Fruit fly (Drosophila melanogaster) whole organism, embryonic: Measurements from ENCODE around the gene Ak3.

Source experiments
- ATbp ChIP-seq: fragments of 200-800 bp; sonication (Bioruptor generic); optimal IDR thresholded peaks from 2 replicates; lab custom pipeline; 2017; ENCODE audit warnings: missing biosample characterization, mild to moderate bottlenecking, missing genetic modification characterization, missing genetic modification reagents
- Ada2b ChIP-seq: fragments of 200-800 bp; sonication (Bioruptor generic); IDR thresholded peaks from 2 replicates; pipeline ENCODE4 v1.3.6; 2022; ENCODE audit warnings: missing biosample characterization, missing genetic modification characterization
- CG10959 ChIP-seq: fragments of 200-800 bp; sonication (Bioruptor generic); IDR thresholded peaks from 2 replicates; pipeline ENCODE4 v1.3.6; 2022; ENCODE audit warnings: missing biosample characterization, missing genetic modification characterization
- CG11085 ChIP-seq: fragments of 200-800 bp; sonication (Bioruptor generic); IDR thresholded peaks from 2 replicates; pipeline ENCODE4 v1.3.6; 2022; ENCODE audit warnings: missing biosample characterization, missing genetic modification characterization
- CG11398 ChIP-seq: fragments of 200-800 bp; sonication (Bioruptor generic); optimal IDR thresholded peaks from 2 replicates; lab custom pipeline; 2016; ENCODE audit warnings: missing biosample characterization, missing genetic modification characterization
- CG12219 ChIP-seq: fragments of 200-800 bp; sonication (Bioruptor generic); optimal IDR thresholded peaks from 3 replicates; lab custom pipeline; 2018; ENCODE audit warnings: missing biosample characterization, mild to moderate bottlenecking, missing genetic modification characterization
- CG12236 ChIP-seq: fragments of 200-800 bp; sonication (Bioruptor generic); optimal IDR thresholded peaks from 2 replicates; lab custom pipeline; 2016; ENCODE audit warnings: missing biosample characterization, missing genetic modification characterization
- CG1233 ChIP-seq: fragments of 200-800 bp; sonication (Bioruptor generic); optimal IDR thresholded peaks from 4 replicates; lab custom pipeline; 2018; ENCODE audit warnings: missing biosample characterization, mild to moderate bottlenecking, missing genetic modification characterization
- CG15601 ChIP-seq: fragments of 200-800 bp; sonication (Bioruptor generic); optimal IDR thresholded peaks from 3 replicates; lab custom pipeline; 2019; ENCODE audit warnings: missing biosample characterization, mild to moderate bottlenecking, missing genetic modification characterization, moderate library complexity
- CG15696 ChIP-seq: fragments of 200-800 bp; sonication (Bioruptor generic); optimal IDR thresholded peaks from 2 replicates; lab custom pipeline; 2019; ENCODE audit warnings: missing biosample characterization, mild to moderate bottlenecking, missing genetic modification characterization, moderate library complexity
- CG3407 ChIP-seq: fragments of 200-800 bp; sonication (Bioruptor generic); optimal IDR thresholded peaks from 2 replicates; lab custom pipeline; 2018; ENCODE audit warnings: missing biosample characterization, mild to moderate bottlenecking, missing genetic modification characterization
- CG42726 ChIP-seq: fragments of 200-800 bp; sonication (Bioruptor generic); IDR thresholded peaks from 2 replicates; pipeline ENCODE4 v1.3.6; 2022; ENCODE audit warnings: missing biosample characterization, missing genetic modification characterization; ENCODE audit not compliant: partially characterized antibody
- CG7745 ChIP-seq: fragments of 200-800 bp; sonication (Bioruptor generic); optimal IDR thresholded peaks from 2 replicates; lab custom pipeline; 2018; ENCODE audit warnings: missing biosample characterization, mild to moderate bottlenecking, missing genetic modification characterization, moderate library complexity
- CG9932 ChIP-seq: fragments of 200-800 bp; sonication (Bioruptor generic); IDR thresholded peaks from 2 replicates; pipeline ENCODE4 v1.3.6; 2022; ENCODE audit warnings: missing biosample characterization, missing genetic modification characterization
- CTCF ChIP-seq: fragments of 200-800 bp; sonication (Bioruptor generic); optimal IDR thresholded peaks from 2 replicates; lab custom pipeline; 2017; ENCODE audit warnings: missing biosample characterization, mild to moderate bottlenecking, missing genetic modification characterization, moderate library complexity
- D ChIP-seq, 2 experiments: fragments of 200-800 bp in 1 of 2; fragments of >200 bp in 1 of 2; sonication (Bioruptor generic) in 1 of 2; optimal IDR thresholded peaks; 2 replicates in 1 of 2; 3 replicates in 1 of 2; lab custom pipeline; 2017; ENCODE audit warnings: mild to moderate bottlenecking in 1 of 2, missing biosample characterization in 1 of 2, missing genetic modification characterization in 1 of 2, missing genetic modification reagents in 1 of 2
- Deaf1 ChIP-seq: fragments of 200-800 bp; optimal IDR thresholded peaks from 3 replicates; lab custom pipeline; 2019; ENCODE audit warnings: missing biosample characterization, mild to moderate bottlenecking, missing genetic modification characterization, moderate library complexity
- Dek ChIP-seq: fragments of 200-800 bp; sonication (Bioruptor generic); optimal IDR thresholded peaks from 3 replicates; lab custom pipeline; 2019; ENCODE audit warnings: missing biosample characterization, mild to moderate bottlenecking, missing genetic modification characterization, moderate library complexity
- Dp ChIP-seq: fragments of 200-800 bp; sonication (Bioruptor generic); optimal IDR thresholded peaks from 2 replicates; lab custom pipeline; 2018; ENCODE audit warnings: missing biosample characterization, mild to moderate bottlenecking, missing genetic modification characterization, moderate library complexity
- Dref ChIP-seq: fragments of 200-800 bp; sonication (Bioruptor generic); IDR thresholded peaks from 2 replicates; pipeline ENCODE4 v1.3.6; 2022; ENCODE audit warnings: missing biosample characterization, missing genetic modification characterization
- Elba2 ChIP-seq: fragments of 200-800 bp; sonication (Bioruptor generic); optimal IDR thresholded peaks from 3 replicates; lab custom pipeline; 2016; ENCODE audit warnings: missing biosample characterization, missing genetic modification characterization
- Hand ChIP-seq: fragments of 200-800 bp; sonication (Bioruptor generic); optimal IDR thresholded peaks from 2 replicates; lab custom pipeline; 2017; ENCODE audit warnings: mild to moderate bottlenecking, missing biosample characterization, missing genetic modification reagents, missing genetic modification characterization
- Hr51 ChIP-seq, 2 experiments: fragments of 200-800 bp; sonication (Bioruptor generic); optimal IDR thresholded peaks; 2 replicates in 1 of 2; 3 replicates in 1 of 2; lab custom pipeline; 2016 to 2018; ENCODE audit warnings: missing biosample characterization in 2 of 2, missing genetic modification characterization in 2 of 2, mild to moderate bottlenecking in 1 of 2, moderate library complexity in 1 of 2
- MESR4 ChIP-seq: fragments of 200-800 bp; sonication (Bioruptor generic); optimal IDR thresholded peaks from 2 replicates; lab custom pipeline; 2018; ENCODE audit warnings: missing biosample characterization, mild to moderate bottlenecking, missing genetic modification characterization, moderate library complexity
- Med ChIP-seq: fragments of 200-800 bp; sonication (Bioruptor generic); peaks from one replicate; lab custom pipeline; 2016; ENCODE audit warnings: missing biosample characterization, missing genetic modification characterization, mild to moderate bottlenecking, inconsistent platforms, moderate library complexity
- Six4 ChIP-seq: fragments of 200-800 bp; sonication (Bioruptor generic); optimal IDR thresholded peaks from 2 replicates; lab custom pipeline; 2016; ENCODE audit warnings: missing biosample characterization, missing genetic modification characterization
- Ssrp ChIP-seq: fragments of 200-800 bp; sonication (Bioruptor generic); optimal IDR thresholded peaks from 2 replicates; lab custom pipeline; 2018; ENCODE audit warnings: missing biosample characterization, mild to moderate bottlenecking, missing genetic modification characterization, moderate library complexity
- TFAM ChIP-seq: fragments of 200-800 bp; sonication (Bioruptor generic); optimal IDR thresholded peaks from 2 replicates; lab custom pipeline; 2017; ENCODE audit warnings: missing biosample characterization, missing genetic modification characterization, inconsistent platforms
- Usf ChIP-seq: fragments of 200-800 bp; sonication (Bioruptor generic); optimal IDR thresholded peaks from 2 replicates; lab custom pipeline; 2017; ENCODE audit warnings: missing genotype, missing biosample characterization, missing genetic modification characterization
- YL-1 ChIP-seq: fragments of 200-800 bp; sonication (Bioruptor generic); optimal IDR thresholded peaks from 3 replicates; lab custom pipeline; 2017; ENCODE audit warnings: missing biosample characterization, mild to moderate bottlenecking, missing genetic modification characterization
- abd-A ChIP-seq: fragments of 200-800 bp; sonication (Bioruptor generic); optimal IDR thresholded peaks from 3 replicates; lab custom pipeline; 2019; ENCODE audit warnings: missing biosample characterization, mild to moderate bottlenecking, missing genetic modification characterization, moderate library complexity
- cad ChIP-seq: fragments of >200 bp; optimal IDR thresholded peaks from 2 replicates; lab custom pipeline; 2017; ENCODE audit warnings: missing biosample characterization, missing genetic modification characterization
- cas ChIP-seq: fragments of 200-800 bp; sonication (Bioruptor generic); IDR thresholded peaks from 2 replicates; pipeline ENCODE4 v1.3.6; 2022; ENCODE audit warnings: missing biosample characterization, missing genetic modification characterization
- crp ChIP-seq, 2 experiments: fragments of 200-800 bp; sonication (Bioruptor generic); optimal IDR thresholded peaks; 2 replicates in 1 of 2; 3 replicates in 1 of 2; lab custom pipeline; 2017; ENCODE audit warnings: missing biosample characterization in 2 of 2, missing genetic modification characterization in 2 of 2, mild to moderate bottlenecking in 1 of 2, moderate library complexity in 1 of 2
- fd102C ChIP-seq: fragments of 200-800 bp; sonication (Bioruptor generic); optimal IDR thresholded peaks from 2 replicates; lab custom pipeline; 2018; ENCODE audit warnings: missing biosample characterization, mild to moderate bottlenecking, missing genetic modification characterization, moderate library complexity
- gem ChIP-seq: fragments of 200-800 bp; sonication (Bioruptor generic); optimal IDR thresholded peaks from 2 replicates; lab custom pipeline; 2019; ENCODE audit warnings: missing biosample characterization, mild to moderate bottlenecking, missing genetic modification characterization, moderate library complexity
- gfzf ChIP-seq: fragments of 200-800 bp; sonication (Bioruptor generic); optimal IDR thresholded peaks from 2 replicates; lab custom pipeline; 2016; ENCODE audit warnings: missing biosample characterization, mild to moderate bottlenecking, missing genetic modification characterization, moderate library complexity
- gt ChIP-seq: fragments of 200-800 bp; sonication (Bioruptor generic); IDR thresholded peaks from 2 replicates; pipeline ENCODE4 v1.3.6; 2022; ENCODE audit warnings: missing biosample characterization, missing genetic modification characterization
- inv ChIP-seq: fragments of 200-800 bp; sonication (Bioruptor generic); IDR thresholded peaks from 2 replicates; pipeline ENCODE4 v1.3.6; 2022; ENCODE audit warnings: missing biosample characterization, missing genetic modification characterization; ENCODE audit not compliant: partially characterized antibody
- ken ChIP-seq: fragments of 200-800 bp; sonication (Bioruptor generic); IDR thresholded peaks from 3 replicates; pipeline ENCODE4 v1.3.6; 2022; ENCODE audit warnings: missing biosample characterization, missing genetic modification characterization
- nerfin-1 ChIP-seq: fragments of 200-800 bp; sonication (Bioruptor generic); optimal IDR thresholded peaks from 3 replicates; lab custom pipeline; 2019; ENCODE audit warnings: missing biosample characterization, mild to moderate bottlenecking, missing genetic modification characterization, moderate library complexity
- nerfin-2 ChIP-seq: fragments of 200-800 bp; sonication (Bioruptor generic); IDR thresholded peaks from 2 replicates; pipeline ENCODE4 v1.3.6; 2022; ENCODE audit warnings: missing biosample characterization, missing genetic modification characterization; ENCODE audit not compliant: partially characterized antibody
- pb ChIP-seq: fragments of 200-800 bp; sonication (Bioruptor generic); optimal IDR thresholded peaks from 3 replicates; lab custom pipeline; 2016; ENCODE audit warnings: missing biosample characterization, missing genetic modification characterization
- phol ChIP-seq: fragments of 200-800 bp; sonication (Bioruptor generic); optimal IDR thresholded peaks from 3 replicates; lab custom pipeline; 2018; ENCODE audit warnings: missing biosample characterization, mild to moderate bottlenecking, missing genetic modification characterization, moderate library complexity
- seq ChIP-seq: fragments of 200-800 bp; sonication (Bioruptor generic); IDR thresholded peaks from 2 replicates; pipeline ENCODE4 v1.3.6; 2022; ENCODE audit warnings: missing biosample characterization, missing genetic modification characterization
- sim ChIP-seq: fragments of 200-800 bp; sonication (Bioruptor generic); IDR thresholded peaks from 2 replicates; pipeline ENCODE4 v1.3.6; 2022; ENCODE audit warnings: missing biosample characterization, missing genetic modification characterization
- stwl ChIP-seq: fragments of 200-800 bp; sonication (Bioruptor generic); optimal IDR thresholded peaks from 3 replicates; lab custom pipeline; 2018; ENCODE audit warnings: missing biosample characterization, mild to moderate bottlenecking, missing genetic modification characterization, moderate library complexity
- trem ChIP-seq: fragments of 200-800 bp; optimal IDR thresholded peaks from 3 replicates; lab custom pipeline; 2019; ENCODE audit warnings: missing biosample characterization, mild to moderate bottlenecking, missing genetic modification characterization, moderate library complexity
- unc-4 ChIP-seq: fragments of 200-800 bp; sonication (Bioruptor generic); IDR thresholded peaks from 2 replicates; pipeline ENCODE4 v1.3.6; 2022; ENCODE audit warnings: missing biosample characterization, missing genetic modification characterization; ENCODE audit not compliant: partially characterized antibody

Gene Ak3

dm6 chr3R:10856618-10857017 lies 32.8 kb downstream of the Ak3 start, which contains the start of gene CG4570:
Gene CG4570, plus strand, starts transcription at chr3R:10856807.
- no peak for TF ChIP-seq unc-4 (GFP tag; lab: Robert Waterston, UW)
- TF ChIP-seq Dp (GFP tag; lab: Kevin White, UChicago): peak; percentile 7
- no peak for TF ChIP-seq Usf (GFP tag; lab: Kevin White, UChicago)
- TF ChIP-seq cas (GFP tag; lab: Robert Waterston, UW): no peak
- no peak for TF ChIP-seq Med (GFP tag; lab: Kevin White, UChicago)
- TF ChIP-seq gt (GFP tag; lab: Robert Waterston, UW): no peak
- no peak for TF ChIP-seq ken (GFP tag; lab: Robert Waterston, UW)
- peak; percentile 48 for TF ChIP-seq trem
- TF ChIP-seq CG15601: no peak
- TF ChIP-seq pb: no peak
- no peak for TF ChIP-seq TFAM (GFP tag; lab: Kevin White, UChicago)
- no peak for TF ChIP-seq Deaf1 (tag; lab: Kevin White, UChicago)
- no peak for TF ChIP-seq Hand (GFP tag; lab: Kevin White, UChicago)
- no peak for TF ChIP-seq Ssrp (tag; lab: Kevin White, UChicago)
- peak; percentile 83 for TF ChIP-seq nerfin-1 (tag; lab: Kevin White, UChicago)
- no peak for TF ChIP-seq Hr51 (GFP tag; optimal IDR thresholded peaks at IDR 0.05; lab: Kevin White, UChicago)
- no peak for TF ChIP-seq CTCF (GFP tag; lab: Kevin White, UChicago)
- TF ChIP-seq CG15696: no peak
- TF ChIP-seq Ada2b (GFP tag; lab: Robert Waterston, UW): no peak
- peak in 1 of 2 experiments; percentile 76 for TF ChIP-seq crp (GFP tag; optimal IDR thresholded peaks at IDR 0.05; lab: Kevin White, UChicago)
- TF ChIP-seq ATbp (GFP tag; lab: Kevin White, UChicago): no peak
- TF ChIP-seq D (optimal IDR thresholded peaks at IDR 0.05; lab: Kevin White, UChicago): peak; percentile 13
- TF ChIP-seq D (GFP tag; optimal IDR thresholded peaks at IDR 0.05; lab: Kevin White, UChicago): no peak
- TF ChIP-seq Elba2: no peak
- no peak for TF ChIP-seq nerfin-2 (GFP tag; lab: Robert Waterston, UW)
- TF ChIP-seq MESR4 (GFP tag; lab: Kevin White, UChicago): peak; percentile 29
- no peak for TF ChIP-seq CG12219 (GFP tag; lab: Kevin White, UChicago)
- TF ChIP-seq phol: peak; percentile 74
- TF ChIP-seq Dek: no peak
- TF ChIP-seq YL-1 (GFP tag; lab: Kevin White, UChicago): peak; percentile 33
- TF ChIP-seq inv (GFP tag; lab: Robert Waterston, UW): no peak
- TF ChIP-seq CG10959 (GFP tag; lab: Robert Waterston, UW): no peak
- no peak for TF ChIP-seq gem (tag; lab: Kevin White, UChicago)
- TF ChIP-seq CG9932 (GFP tag; lab: Robert Waterston, UW): no peak
- TF ChIP-seq seq (GFP tag; lab: Robert Waterston, UW): peak; percentile 14; the same call in 1 of the 2 replicates
- no peak for TF ChIP-seq CG12236 (GFP tag; lab: Kevin White, UChicago)
- no peak for TF ChIP-seq sim (GFP tag; lab: Robert Waterston, UW)
- peak; percentile 16 for TF ChIP-seq gfzf (GFP tag; lab: Kevin White, UChicago)
- TF ChIP-seq abd-A (tag; lab: Kevin White, UChicago): no peak
- TF ChIP-seq cad: peak; percentile 62
- no peak for TF ChIP-seq CG11085
- TF ChIP-seq Dref: no peak
- peak; percentile 5 for TF ChIP-seq stwl (tag; lab: Kevin White, UChicago)
- no peak for TF ChIP-seq Six4 (GFP tag; lab: Kevin White, UChicago)
- TF ChIP-seq fd102C: no peak
- TF ChIP-seq CG7745 (tag; lab: Kevin White, UChicago): no peak
- TF ChIP-seq CG3407 (GFP tag; lab: Kevin White, UChicago): no peak
- no peak for TF ChIP-seq CG1233 (GFP tag; lab: Kevin White, UChicago)
- TF ChIP-seq CG11398: no peak
- TF ChIP-seq CG42726: no peak
